Fruit fly (Drosophila melanogaster) whole organism, embryonic: Measurements from ENCODE around the gene trbl.
A peak's percentile ranks its signal among the peaks of the same experiment; 100 is the strongest.

Source experiments
- B-H2 ChIP-seq: fragments of 200-800 bp; sonication (Bioruptor generic); optimal IDR thresholded peaks from 2 replicates; lab custom pipeline; 2018; ENCODE audit warnings: missing biosample characterization, mild to moderate bottlenecking, missing genetic modification characterization
- Bteb2 ChIP-seq: fragments of 200-800 bp; sonication (Bioruptor generic); optimal IDR thresholded peaks from 2 replicates; lab custom pipeline; 2016; ENCODE audit warnings: missing biosample characterization, missing genetic modification characterization
- CG10321 ChIP-seq: fragments of 200-800 bp; sonication (Bioruptor generic); IDR thresholded peaks from 2 replicates; pipeline ENCODE4 v1.3.6; 2022; ENCODE audit warnings: missing biosample characterization, missing genetic modification characterization
- CG11093 ChIP-seq: fragments of 200-800 bp; sonication (Bioruptor generic); IDR thresholded peaks from 3 replicates; pipeline ENCODE4 v1.3.6; 2022; ENCODE audit warnings: missing biosample characterization, missing genetic modification characterization
- CG12744 ChIP-seq: fragments of 200-800 bp; sonication (Bioruptor generic); optimal IDR thresholded peaks from 2 replicates; lab custom pipeline; 2016; ENCODE audit warnings: missing biosample characterization, missing genetic modification characterization
- CG13424 ChIP-seq: fragments of 200-800 bp; sonication (Bioruptor generic); optimal IDR thresholded peaks from 2 replicates; lab custom pipeline; 2019; ENCODE audit warnings: missing biosample characterization, mild to moderate bottlenecking, missing genetic modification characterization, moderate library complexity
- CG14710 ChIP-seq: fragments of 200-800 bp; sonication (Bioruptor generic); optimal IDR thresholded peaks from 3 replicates; lab custom pipeline; 2019; ENCODE audit warnings: missing biosample characterization, mild to moderate bottlenecking, missing genetic modification characterization, moderate library complexity
- CG15269 ChIP-seq: fragments of 200-800 bp; sonication (Bioruptor generic); optimal IDR thresholded peaks from 2 replicates; lab custom pipeline; 2018; ENCODE audit warnings: missing biosample characterization, mild to moderate bottlenecking, missing genetic modification characterization, moderate library complexity
- CG18011 ChIP-seq: fragments of 200-800 bp; sonication (Bioruptor generic); optimal IDR thresholded peaks from 2 replicates; lab custom pipeline; 2017; ENCODE audit warnings: missing biosample characterization, missing genetic modification characterization, mild to moderate bottlenecking, moderate library complexity, missing genotype
- CG18476 ChIP-seq: fragments of 200-800 bp; sonication (Bioruptor generic); optimal IDR thresholded peaks from 2 replicates; lab custom pipeline; 2016; ENCODE audit warnings: missing biosample characterization, mild to moderate bottlenecking, missing genetic modification characterization
- CG4328 ChIP-seq: fragments of 200-800 bp; sonication (Bioruptor generic); optimal IDR thresholded peaks from 3 replicates; lab custom pipeline; 2017; ENCODE audit warnings: missing biosample characterization, missing genetic modification reagents, missing genetic modification characterization
- CG43689 ChIP-seq: fragments of 200-800 bp; sonication (Bioruptor generic); IDR thresholded peaks from 2 replicates; pipeline ENCODE4 v1.3.6; 2022; ENCODE audit warnings: missing biosample characterization, missing genetic modification characterization
- CG4617 ChIP-seq: fragments of 200-800 bp; sonication (Bioruptor generic); optimal IDR thresholded peaks from 3 replicates; lab custom pipeline; 2016; ENCODE audit warnings: missing biosample characterization, missing genetic modification characterization, borderline replicate concordance
- CG4820 ChIP-seq: fragments of 200-800 bp; sonication (Bioruptor generic); optimal IDR thresholded peaks from 3 replicates; lab custom pipeline; 2016; ENCODE audit warnings: missing biosample characterization, missing genetic modification characterization
- CG6175 ChIP-seq: fragments of 200-800 bp; sonication (Bioruptor generic); IDR thresholded peaks from 3 replicates; pipeline ENCODE4 v1.3.6; 2022; ENCODE audit warnings: missing biosample characterization, missing genetic modification characterization
- CG6683 ChIP-seq: fragments of 200-800 bp; sonication (Bioruptor generic); optimal IDR thresholded peaks from 2 replicates; lab custom pipeline; 2017; ENCODE audit warnings: missing biosample characterization, mild to moderate bottlenecking, missing genetic modification characterization, missing genetic modification reagents
- CG8281 ChIP-seq: fragments of 200-800 bp; sonication (Bioruptor generic); optimal IDR thresholded peaks from 2 replicates; lab custom pipeline; 2018; ENCODE audit warnings: missing biosample characterization, mild to moderate bottlenecking, missing genetic modification characterization, moderate library complexity
- CG9932 ChIP-seq: fragments of 200-800 bp; sonication (Bioruptor generic); IDR thresholded peaks from 2 replicates; pipeline ENCODE4 v1.3.6; 2022; ENCODE audit warnings: missing biosample characterization, missing genetic modification characterization
- Dbx ChIP-seq: fragments of 200-800 bp; sonication (Bioruptor generic); IDR thresholded peaks from 3 replicates; pipeline ENCODE4 v1.3.6; 2022; ENCODE audit warnings: missing biosample characterization, missing genetic modification characterization
- Fer3 ChIP-seq: fragments of 200-800 bp; sonication (Bioruptor generic); optimal IDR thresholded peaks from 2 replicates; lab custom pipeline; 2018; ENCODE audit warnings: missing biosample characterization, mild to moderate bottlenecking, missing genetic modification characterization, moderate library complexity
- Gug ChIP-seq: fragments of 200-800 bp; sonication (Bioruptor generic); IDR thresholded peaks from 4 replicates; pipeline ENCODE4 v1.3.6; 2022; ENCODE audit warnings: missing biosample characterization, missing genetic modification characterization
- HHEX ChIP-seq: fragments of 200-800 bp; sonication (Bioruptor generic); optimal IDR thresholded peaks from 3 replicates; lab custom pipeline; 2017; ENCODE audit warnings: missing biosample characterization, mild to moderate bottlenecking, missing genetic modification characterization, missing genetic modification reagents
- HmgZ ChIP-seq: fragments of 200-800 bp; sonication (Bioruptor generic); optimal IDR thresholded peaks from 2 replicates; lab custom pipeline; 2018; ENCODE audit warnings: missing biosample characterization, mild to moderate bottlenecking, missing genetic modification characterization
- Hr51 ChIP-seq, 2 experiments: fragments of 200-800 bp; sonication (Bioruptor generic); optimal IDR thresholded peaks; 2 replicates in 1 of 2; 3 replicates in 1 of 2; lab custom pipeline; 2016 to 2018; ENCODE audit warnings: missing biosample characterization in 2 of 2, missing genetic modification characterization in 2 of 2, mild to moderate bottlenecking in 1 of 2, moderate library complexity in 1 of 2
- Neu2 ChIP-seq: fragments of 200-800 bp; sonication (Bioruptor generic); optimal IDR thresholded peaks from 3 replicates; lab custom pipeline; 2016; ENCODE audit warnings: missing biosample characterization, missing genetic modification characterization, borderline replicate concordance
- Pdp1 ChIP-seq, 2 experiments: fragments of 200-800 bp; sonication (Bioruptor generic); optimal IDR thresholded peaks; 3 replicates each; lab custom pipeline; 2016; ENCODE audit warnings: missing biosample characterization in 2 of 2, missing genetic modification characterization in 2 of 2, mild to moderate bottlenecking in 1 of 2, moderate library complexity in 1 of 2
- Sin3A ChIP-seq: fragments of >200 bp; optimal IDR thresholded peaks from 2 replicates; lab custom pipeline; 2018
- Sox102F ChIP-seq: fragments of 200-800 bp; sonication (Bioruptor generic); optimal IDR thresholded peaks from 2 replicates; lab custom pipeline; 2018; ENCODE audit warnings: missing biosample characterization, mild to moderate bottlenecking, missing genetic modification characterization, moderate library complexity
- Stat92E ChIP-seq, 3 experiments: fragments of >200 bp in 2 of 3; fragments of 200-800 bp in 1 of 3; sonication (Bioruptor generic) in 1 of 3; optimal IDR thresholded peaks; 2 replicates each; lab custom pipeline; 2017 to 2019; ENCODE audit warnings: missing biosample characterization in 3 of 3, missing genetic modification characterization in 3 of 3, mild to moderate bottlenecking in 1 of 3, moderate library complexity in 1 of 3
- Xbp1 ChIP-seq: fragments of 200-800 bp; sonication (Bioruptor generic); optimal IDR thresholded peaks from 3 replicates; lab custom pipeline; 2016; ENCODE audit warnings: missing biosample characterization, mild to moderate bottlenecking, missing genetic modification characterization
- cg ChIP-seq: fragments of 200-800 bp; sonication (Bioruptor generic); optimal IDR thresholded peaks from 3 replicates; lab custom pipeline; 2019; ENCODE audit warnings: missing biosample characterization, mild to moderate bottlenecking, missing genetic modification characterization, moderate library complexity
- chif ChIP-seq, 2 experiments: fragments of 200-800 bp; sonication (Bioruptor generic); optimal IDR thresholded peaks; 3 replicates each; lab custom pipeline; 2016; ENCODE audit warnings: missing biosample characterization in 2 of 2, missing genetic modification characterization in 2 of 2
- dmrt11E ChIP-seq: fragments of 200-800 bp; sonication (Bioruptor generic); optimal IDR thresholded peaks from 3 replicates; lab custom pipeline; 2018; ENCODE audit warnings: missing biosample characterization, mild to moderate bottlenecking, missing genetic modification characterization, moderate library complexity
- ems ChIP-seq: fragments of 200-800 bp; sonication (Bioruptor generic); optimal IDR thresholded peaks from 3 replicates; lab custom pipeline; 2016; ENCODE audit warnings: missing biosample characterization, missing genetic modification characterization
- fru ChIP-seq: fragments of >200 bp; optimal IDR thresholded peaks from 2 replicates; lab custom pipeline; 2017
- ftz-f1 ChIP-seq: fragments of 200-800 bp; sonication (Bioruptor generic); optimal IDR thresholded peaks from 2 replicates; lab custom pipeline; 2016; ENCODE audit warnings: missing biosample characterization, missing genetic modification characterization
- gem ChIP-seq: fragments of 200-800 bp; sonication (Bioruptor generic); optimal IDR thresholded peaks from 2 replicates; lab custom pipeline; 2019; ENCODE audit warnings: missing biosample characterization, mild to moderate bottlenecking, missing genetic modification characterization, moderate library complexity
- hkb ChIP-seq, 2 experiments: fragments of 200-800 bp in 1 of 2; fragments of >200 bp in 1 of 2; sonication (Bioruptor generic) in 1 of 2; IDR thresholded peaks in 1 of 2; optimal IDR thresholded peaks in 1 of 2; 2 replicates each; pipeline versions ENCODE4 v1.3.6 to Lab custom; 2017 to 2022; ENCODE audit warnings: missing biosample characterization in 1 of 2, missing genetic modification characterization in 1 of 2
- jigr1 ChIP-seq: fragments of 200-800 bp; sonication (Bioruptor generic); IDR thresholded peaks from 3 replicates; pipeline ENCODE4 v1.3.6; 2022; ENCODE audit warnings: missing biosample characterization, missing genetic modification characterization
- jumu ChIP-seq: fragments of 200-800 bp; sonication (Bioruptor generic); optimal IDR thresholded peaks from 3 replicates; lab custom pipeline; 2016; ENCODE audit warnings: missing biosample characterization, missing genetic modification characterization
- lmd ChIP-seq: fragments of 200-800 bp; sonication (Bioruptor generic); IDR thresholded peaks from 2 replicates; pipeline ENCODE4 v1.3.6; 2022; ENCODE audit warnings: missing biosample characterization, missing genetic modification characterization
- pb ChIP-seq: fragments of 200-800 bp; sonication (Bioruptor generic); optimal IDR thresholded peaks from 3 replicates; lab custom pipeline; 2016; ENCODE audit warnings: missing biosample characterization, missing genetic modification characterization
- phol ChIP-seq: fragments of 200-800 bp; sonication (Bioruptor generic); optimal IDR thresholded peaks from 3 replicates; lab custom pipeline; 2018; ENCODE audit warnings: missing biosample characterization, mild to moderate bottlenecking, missing genetic modification characterization, moderate library complexity
- pnt ChIP-seq: fragments of 200-800 bp; sonication (Bioruptor generic); optimal IDR thresholded peaks from 3 replicates; lab custom pipeline; 2016; ENCODE audit warnings: missing biosample characterization, missing genetic modification characterization
- pum ChIP-seq: fragments of 200-800 bp; sonication (Bioruptor generic); optimal IDR thresholded peaks from 2 replicates; lab custom pipeline; 2016; ENCODE audit warnings: missing biosample characterization, missing genetic modification characterization
- schlank ChIP-seq: fragments of 200-800 bp; sonication (Bioruptor generic); optimal IDR thresholded peaks from 2 replicates; lab custom pipeline; 2018; ENCODE audit warnings: missing biosample characterization, mild to moderate bottlenecking, missing genetic modification characterization
- sisA ChIP-seq: fragments of 200-800 bp; sonication (Bioruptor generic); IDR thresholded peaks from 2 replicates; pipeline ENCODE4 v1.3.6; 2022; ENCODE audit warnings: missing biosample characterization, missing genetic modification characterization
- slp2 ChIP-seq: fragments of 200-800 bp; sonication (Bioruptor generic); optimal IDR thresholded peaks from 2 replicates; lab custom pipeline; 2016; ENCODE audit warnings: missing biosample characterization, missing genetic modification characterization
- unpg ChIP-seq: fragments of 200-800 bp; sonication (Bioruptor generic); optimal IDR thresholded peaks from 3 replicates; lab custom pipeline; 2018; ENCODE audit warnings: missing biosample characterization, mild to moderate bottlenecking, missing genetic modification characterization, moderate library complexity
- vvl ChIP-seq: fragments of 200-800 bp; sonication (Bioruptor generic); IDR thresholded peaks from 2 replicates; pipeline ENCODE4 v1.3.6; 2022; ENCODE audit warnings: missing biosample characterization, missing genetic modification characterization

Gene trbl

DNA sequence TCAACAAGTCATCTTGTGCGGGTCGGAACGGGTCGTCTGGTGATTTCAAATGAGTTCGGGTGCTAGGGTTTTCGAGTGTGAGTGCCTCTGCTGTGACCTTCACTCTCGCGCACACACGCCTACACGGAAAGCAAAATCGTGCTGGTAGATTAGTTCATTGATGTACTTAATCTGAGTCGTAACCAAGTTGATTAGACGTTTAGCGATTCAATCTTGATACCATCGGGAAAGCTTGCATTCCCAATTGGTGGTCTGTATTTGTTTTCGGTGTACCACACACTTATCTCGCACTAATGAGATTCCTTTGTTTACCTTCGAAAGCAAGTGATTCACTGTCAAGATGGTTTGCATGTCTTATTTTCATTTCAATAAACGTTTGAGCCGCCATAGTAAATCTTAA is 12.4 kb downstream of the trbl start (continued):
- peak; percentile 59 for TF ChIP-seq CG15269 (tag; lab: Kevin White, UChicago)
- peak; percentile 24; the same call in 1 of the 2 replicates for TF ChIP-seq CG43689
- peak; percentile 47 for TF ChIP-seq pb
- TF ChIP-seq Gug = peak; percentile 22; the same call in 1 of the 4 replicates
- peak in 1 of 2 experiments; percentile 50 for TF ChIP-seq Hr51 (GFP tag; optimal IDR thresholded peaks at IDR 0.05; lab: Kevin White, UChicago)
- peak; percentile 16 for TF ChIP-seq pum (GFP tag; lab: Kevin White, UChicago)
- TF ChIP-seq Xbp1 (GFP tag; lab: Kevin White, UChicago) = peak; percentile 35
- peak; percentile 37 for TF ChIP-seq CG12744 (GFP tag; lab: Kevin White, UChicago)
- TF ChIP-seq schlank = no peak
- TF ChIP-seq ftz-f1 (GFP tag; lab: Kevin White, UChicago) = peak; percentile 79
- TF ChIP-seq sisA = 0 out of 2 replicates have a peak, but pooled peaks have one; percentile 19
- TF ChIP-seq dmrt11E (tag; lab: Kevin White, UChicago) = peak; percentile 17
- no peak for TF ChIP-seq CG6683
- peak; percentile 35 for TF ChIP-seq HHEX
- TF ChIP-seq CG8281 (tag; lab: Kevin White, UChicago) = no peak
- no peak for TF ChIP-seq Stat92E (GFP tag; optimal IDR thresholded peaks at IDR 0.05; lab: Kevin White, UChicago)
- TF ChIP-seq gem = peak; percentile 61
- TF ChIP-seq Fer3 (tag; lab: Kevin White, UChicago) = peak; percentile 28
- TF ChIP-seq fru (lab: Kevin White, UChicago) = no peak
- no peak for TF ChIP-seq CG4328 (GFP tag; lab: Kevin White, UChicago)
- TF ChIP-seq ems = peak; percentile 46
- no peak for TF ChIP-seq CG14710 (tag; lab: Kevin White, UChicago)
- no peak for TF ChIP-seq CG6175 (GFP tag; lab: Robert Waterston, UW)
- no peak for TF ChIP-seq jigr1 (GFP tag; lab: Robert Waterston, UW)
- TF ChIP-seq lmd = peak; percentile 15; the same call in 1 of the 2 replicates
- TF ChIP-seq Neu2 (GFP tag; lab: Kevin White, UChicago) = no peak
- no peak for TF ChIP-seq B-H2 (GFP tag; lab: Kevin White, UChicago)
- no peak for TF ChIP-seq CG4617
- peak; percentile 28 for TF ChIP-seq Sox102F (GFP tag; lab: Kevin White, UChicago)
- TF ChIP-seq Sin3A = no peak
- no peak for TF ChIP-seq hkb (optimal IDR thresholded peaks at IDR 0.05; lab: Kevin White, UChicago)
- TF ChIP-seq hkb (GFP tag; IDR thresholded peaks at IDR 0.05; lab: Robert Waterston, UW) = 0 out of 2 replicates have a peak, but pooled peaks have one; percentile 29
- peak; percentile 69 for TF ChIP-seq vvl
- TF ChIP-seq CG13424 (tag; lab: Kevin White, UChicago) = peak; percentile 29
- TF ChIP-seq CG4820 (GFP tag; lab: Kevin White, UChicago) = no peak
- no peak for TF ChIP-seq CG18476 (GFP tag; lab: Kevin White, UChicago)
- peak; percentile 48 for TF ChIP-seq unpg (GFP tag; lab: Kevin White, UChicago)
- TF ChIP-seq CG18011 = no peak
- peak in 1 of 2 experiments; percentile 56 for TF ChIP-seq Pdp1 (GFP tag; optimal IDR thresholded peaks at IDR 0.05; lab: Kevin White, UChicago)
- peak; percentile 58 for TF ChIP-seq CG9932 (GFP tag; lab: Robert Waterston, UW)
- TF ChIP-seq phol (tag; lab: Kevin White, UChicago) = no peak
- TF ChIP-seq HmgZ (tag; lab: Kevin White, UChicago) = peak; percentile 42
- TF ChIP-seq Dbx (GFP tag; lab: Robert Waterston, UW) = 0 out of 3 replicates have a peak, but pooled peaks have one; percentile 18
- TF ChIP-seq slp2 (GFP tag; lab: Kevin White, UChicago) = no peak
- TF ChIP-seq chif (GFP tag; optimal IDR thresholded peaks at IDR 0.05; lab: Kevin White, UChicago) = peak in 1 of 2 experiments; percentile 13
- no peak for TF ChIP-seq cg (GFP tag; lab: Kevin White, UChicago)
- no peak for TF ChIP-seq CG11093 (GFP tag; lab: Robert Waterston, UW)
- peak; percentile 11 for TF ChIP-seq pnt
- no peak for TF ChIP-seq CG10321 (GFP tag; lab: Robert Waterston, UW)
- peak; percentile 16 for TF ChIP-seq jumu (GFP tag; lab: Kevin White, UChicago)
- TF ChIP-seq Bteb2 (GFP tag; lab: Kevin White, UChicago) = peak; percentile 1
